Fruit fly (Drosophila melanogaster) ovary, adult (tissue): ENCODE results near the gene CG42750.

Experiments used
- CG17801 ChIP-seq: fragments of 200-800 bp; optimal IDR thresholded peaks from 2 replicates; lab custom pipeline; 2019; ENCODE audit warnings: missing biosample characterization, mild to moderate bottlenecking, missing genetic modification characterization, moderate library complexity; ENCODE audit not compliant: partially characterized antibody

Gene CG42750

dm6 chr2L:18143176-18143575, 132.4 kb downstream of the CG42750 start:
- no peak for TF ChIP-seq CG17801 (GFP tag; lab: Kevin White, UChicago)

- TF ChIP-seq CG17801 (GFP tag; lab: Kevin White, UChicago), result no peak
Measured at dm6 chr2L:18141471-18142345, 133.9 kb downstream of the CG42750 start.

- no peak for TF ChIP-seq CG17801 (GFP tag; lab: Kevin White, UChicago)
Measured at dm6 chr2L:18140544-18140943, 135.0 kb downstream of the CG42750 start.

dm6 chr2L:18137591-18138247, 137.9 kb downstream of the CG42750 start, which contains the start of gene kel:
Gene kel, minus strand, starts transcription at chr2L:18138083.
- peak; percentile 63 for TF ChIP-seq CG17801 (GFP tag; lab: Kevin White, UChicago)

dm6 chr2L:18136427-18136857, 139.1 kb downstream of the CG42750 start:
- TF ChIP-seq CG17801 (GFP tag; lab: Kevin White, UChicago), result no peak

- TF ChIP-seq CG17801 (GFP tag; lab: Kevin White, UChicago), result no peak
Measured at dm6 chr2L:18134615-18135014, 141.0 kb downstream of the CG42750 start.

- no peak for TF ChIP-seq CG17801 (GFP tag; lab: Kevin White, UChicago)
Measured at dm6 chr2L:18125649-18126048, 149.9 kb downstream of the CG42750 start, which contains the start of gene Grl36b. Gene Grl36b, minus strand, starts transcription at chr2L:18125749.

- TF ChIP-seq CG17801 (GFP tag; lab: Kevin White, UChicago), result no peak
Measured at dm6 chr2L:18122920-18123319, 152.7 kb downstream of the CG42750 start.

- TF ChIP-seq CG17801 (GFP tag; lab: Kevin White, UChicago), result no peak
Measured at dm6 chr2L:18122231-18122551, 153.4 kb downstream of the CG42750 start.

dm6 chr2L:18121367-18122230, 154.0 kb downstream of the CG42750 start:
- peak; percentile 49 for TF ChIP-seq CG17801 (GFP tag; lab: Kevin White, UChicago)

- no peak for TF ChIP-seq CG17801 (GFP tag; lab: Kevin White, UChicago)
Measured at dm6 chr2L:18119643-18120042, 155.9 kb downstream of the CG42750 start, which contains the start of gene CG5758. Gene CG5758, plus strand, starts transcription at chr2L:18119995.

dm6 chr2L:18115104-18115503, 160.5 kb downstream of the CG42750 start:
- TF ChIP-seq CG17801 (GFP tag; lab: Kevin White, UChicago), result no peak

- no peak for TF ChIP-seq CG17801 (GFP tag; lab: Kevin White, UChicago)
Measured at dm6 chr2L:18114176-18114703, 161.3 kb downstream of the CG42750 start, which contains the start of gene CG15152. Gene CG15152, plus strand, starts transcription at chr2L:18114547.

dm6 chr2L:18113079-18113478, 162.5 kb downstream of the CG42750 start, which contains the start of gene CG44476:
Gene CG44476, minus strand, starts transcription at chr2L:18113179.
- TF ChIP-seq CG17801 (GFP tag; lab: Kevin White, UChicago), result no peak
